Worm (Caenorhabditis elegans): ENCODE results near the gene F26G1.1.

DNA sequence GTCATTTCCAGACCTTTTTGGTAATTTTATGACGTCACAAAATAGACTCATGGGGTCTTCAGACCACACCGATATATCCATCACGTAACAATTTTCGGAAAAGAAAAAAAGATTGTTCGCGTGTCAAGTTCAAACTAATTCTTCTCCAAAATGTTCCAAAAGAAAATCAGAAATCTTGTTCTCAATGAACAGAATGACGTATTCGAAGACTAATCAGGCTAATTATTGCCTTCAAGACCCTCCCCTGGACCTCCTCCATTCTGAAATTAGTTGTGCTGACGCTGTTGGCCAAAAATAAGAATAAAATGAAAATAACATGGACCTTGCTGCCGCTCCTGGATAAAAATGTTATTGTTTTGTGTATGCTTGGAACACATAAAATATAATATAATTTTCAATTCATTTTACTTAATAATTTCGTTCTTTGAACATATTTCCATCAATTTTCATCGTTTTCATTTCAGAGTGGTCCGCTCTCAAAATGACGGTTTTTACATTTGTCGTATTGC, 1.5 kb upstream of the F26G1.1 start, which contains the start of gene F26G1.15:
- TF ChIP-seq B0310.2 (tag; optimal IDR thresholded peaks at IDR 0.05) = no peak
- TF ChIP-seq tbx-37 (GFP tag; conservative IDR thresholded peaks at IDR 0.05) = no peak
- no peak for TF ChIP-seq ama-1 (optimal IDR thresholded peaks at IDR 0.05)
- TF ChIP-seq hmg-4 (GFP tag; optimal IDR thresholded peaks at IDR 0.05) = no peak
